Fruit fly (Drosophila melanogaster): Measurements from ENCODE around the gene Nt5a.

Nt5a gene

dm6 chr3L:1342133-1342580 lies 34.9 kb upstream of the Nt5a start, which contains the start of gene indra (continued):
- peak; percentile 64 for TF ChIP-seq cato (GFP tag; optimal IDR thresholded peaks at IDR 0.05; ENCODE audit: borderline replicate concordance)
- TF ChIP-seq CG15696 (tag; optimal IDR thresholded peaks at IDR 0.05) = peak; percentile 56
- no peak for TF ChIP-seq NK7.1 (GFP tag; optimal IDR thresholded peaks at IDR 0.05)
- TF ChIP-seq Spps (tag; optimal IDR thresholded peaks at IDR 0.05) = no peak
- TF ChIP-seq gce (GFP tag; IDR thresholded peaks at IDR 0.05) = no peak
- TF ChIP-seq CG17328 (GFP tag; IDR thresholded peaks at IDR 0.05) = peak; percentile 55
- peak; percentile 68 for TF ChIP-seq Xbp1 (GFP tag; optimal IDR thresholded peaks at IDR 0.05)
- TF ChIP-seq grn (GFP tag; optimal IDR thresholded peaks at IDR 0.05) = no peak
- no peak for TF ChIP-seq Dek (tag; optimal IDR thresholded peaks at IDR 0.05)
- peak; percentile 24 for TF ChIP-seq Camta (GFP tag; optimal IDR thresholded peaks at IDR 0.05)
- TF ChIP-seq vvl (GFP tag; IDR thresholded peaks at IDR 0.05) = peak; percentile 74
- no peak for TF ChIP-seq Kr (GFP tag; optimal IDR thresholded peaks at IDR 0.05)
- TF ChIP-seq CG34422 (GFP tag; IDR thresholded peaks at IDR 0.05) = peak; percentile 19; the same call in 1 of the 3 replicates
- TF ChIP-seq salm (tag; optimal IDR thresholded peaks at IDR 0.05) = no peak
- TF ChIP-seq CG11085 (GFP tag; IDR thresholded peaks at IDR 0.05) = no peak
- peak; percentile 45 for TF ChIP-seq CG8089 (GFP tag; optimal IDR thresholded peaks at IDR 0.05)
- no peak for TF ChIP-seq psq (GFP tag; optimal IDR thresholded peaks at IDR 0.05)
- no peak for TF ChIP-seq E2f1 (GFP tag; IDR thresholded peaks at IDR 0.05)
- TF ChIP-seq schlank (tag; optimal IDR thresholded peaks at IDR 0.05) = no peak
- peak; percentile 62 for TF ChIP-seq CG6791 (GFP tag; IDR thresholded peaks at IDR 0.05; ENCODE audit: partially characterized antibody)
- TF ChIP-seq CG11247 (GFP tag; IDR thresholded peaks at IDR 0.05) = peak; percentile 31; the same call in 1 of the 2 replicates
- no peak for TF ChIP-seq p53 (GFP tag; optimal IDR thresholded peaks at IDR 0.05)
- no peak for TF ChIP-seq wor (GFP tag; IDR thresholded peaks at IDR 0.05)
- peak; percentile 55 for TF ChIP-seq CG8924 (tag; optimal IDR thresholded peaks at IDR 0.05)
- TF ChIP-seq gsb-n (tag; optimal IDR thresholded peaks at IDR 0.05) = no peak
- no peak for TF ChIP-seq Oaz (GFP tag; IDR thresholded peaks at IDR 0.05)
- TF ChIP-seq tll (GFP tag; optimal IDR thresholded peaks at IDR 0.05) = no peak
- TF ChIP-seq Hmx (GFP tag; optimal IDR thresholded peaks at IDR 0.05) = no peak
- TF ChIP-seq al (GFP tag; IDR thresholded peaks at IDR 0.05) = 0 out of 2 replicates have a peak, but pooled peaks have one; percentile 26
- TF ChIP-seq YL-1 (GFP tag; optimal IDR thresholded peaks at IDR 0.05) = peak; percentile 96
- no peak for TF ChIP-seq pros (GFP tag; optimal IDR thresholded peaks at IDR 0.05)
- peak; percentile 64 for TF ChIP-seq Bgb (GFP tag; IDR thresholded peaks at IDR 0.05; ENCODE audit: partially characterized antibody)
- peak; percentile 79 for TF ChIP-seq gfzf (GFP tag; optimal IDR thresholded peaks at IDR 0.05)
- no peak for TF ChIP-seq z (GFP tag; IDR thresholded peaks at IDR 0.05)
- TF ChIP-seq CoRest (tag; optimal IDR thresholded peaks at IDR 0.05) = peak; percentile 77
- TF ChIP-seq CG42726 (GFP tag; IDR thresholded peaks at IDR 0.05; ENCODE audit: partially characterized antibody) = no peak
- TF ChIP-seq BEAF-32 (GFP tag; optimal IDR thresholded peaks at IDR 0.05) = peak; percentile 75
- peak; percentile 55; the same call in 1 of the 2 replicates for TF ChIP-seq CG9215 (GFP tag; IDR thresholded peaks at IDR 0.05)
- no peak for TF ChIP-seq onecut (GFP tag; IDR thresholded peaks at IDR 0.05)
- TF ChIP-seq NC2α (GFP tag; optimal IDR thresholded peaks at IDR 0.05) = no peak
- peak; percentile 52 for TF ChIP-seq jumu (GFP tag; optimal IDR thresholded peaks at IDR 0.05)
- peak; percentile 64 for TF ChIP-seq PHDP (tag; optimal IDR thresholded peaks at IDR 0.05)
- no peak for TF ChIP-seq tup (GFP tag; optimal IDR thresholded peaks at IDR 0.05)
- TF ChIP-seq CG1602 (GFP tag; optimal IDR thresholded peaks at IDR 0.05) = peak; percentile 58
- peak; percentile 85 for TF ChIP-seq lilli (GFP tag; optimal IDR thresholded peaks at IDR 0.05)
- peak; percentile 68 for TF ChIP-seq shn (GFP tag; optimal IDR thresholded peaks at IDR 0.05)
- peak; percentile 48 for TF ChIP-seq CG3847 (GFP tag; IDR thresholded peaks at IDR 0.05)
- peak; percentile 93 for TF ChIP-seq dm (GFP tag; optimal IDR thresholded peaks at IDR 0.05)
- TF ChIP-seq Dll (GFP tag; IDR thresholded peaks at IDR 0.05; ENCODE audit: partially characterized antibody) = peak; percentile 57; the same call in 2 of the 4 replicates
- TF ChIP-seq eyg (GFP tag; optimal IDR thresholded peaks at IDR 0.05) = peak; percentile 14
- no peak for TF ChIP-seq H15 (GFP tag; IDR thresholded peaks at IDR 0.05)
